Fruit fly (Drosophila melanogaster) whole organism, embryonic: ENCODE measurements around the gene Bub1.
A peak's percentile ranks its signal among the peaks of the same experiment; 100 is the strongest.

ENCODE experiments used
- ATbp ChIP-seq: fragments of 200-800 bp; sonication (Bioruptor generic); optimal IDR thresholded peaks from 2 replicates; lab custom pipeline; 2017; ENCODE audit warnings: missing biosample characterization, mild to moderate bottlenecking, missing genetic modification characterization, missing genetic modification reagents
- Ada2b ChIP-seq: fragments of 200-800 bp; sonication (Bioruptor generic); IDR thresholded peaks from 2 replicates; pipeline ENCODE4 v1.3.6; 2022; ENCODE audit warnings: missing biosample characterization, missing genetic modification characterization
- BtbVII ChIP-seq: fragments of 200-800 bp; sonication (Bioruptor generic); optimal IDR thresholded peaks from 3 replicates; lab custom pipeline; 2017; ENCODE audit warnings: missing biosample characterization, mild to moderate bottlenecking, missing genetic modification characterization
- CG11456 ChIP-seq: fragments of 200-800 bp; sonication (Bioruptor generic); IDR thresholded peaks from 3 replicates; pipeline ENCODE4 v1.3.6; 2022; ENCODE audit warnings: missing biosample characterization, missing genetic modification characterization
- CG11504 ChIP-seq: fragments of 200-800 bp; sonication (Bioruptor generic); optimal IDR thresholded peaks from 3 replicates; lab custom pipeline; 2019; ENCODE audit warnings: missing biosample characterization, mild to moderate bottlenecking, missing genetic modification characterization, moderate library complexity
- CG12104 ChIP-seq: fragments of 200-800 bp; sonication (Bioruptor generic); optimal IDR thresholded peaks from 3 replicates; lab custom pipeline; 2016; ENCODE audit warnings: missing biosample characterization, missing genetic modification characterization
- CG12942 ChIP-seq: fragments of 200-800 bp; sonication (Bioruptor generic); optimal IDR thresholded peaks from 3 replicates; lab custom pipeline; 2016; ENCODE audit warnings: missing biosample characterization, missing genetic modification characterization
- CG14441 ChIP-seq: fragments of 200-800 bp; sonication (Bioruptor generic); IDR thresholded peaks from 2 replicates; pipeline ENCODE4 v1.3.6; 2022; ENCODE audit warnings: missing biosample characterization, missing genetic modification characterization
- CG15601 ChIP-seq: fragments of 200-800 bp; sonication (Bioruptor generic); optimal IDR thresholded peaks from 3 replicates; lab custom pipeline; 2019; ENCODE audit warnings: missing biosample characterization, mild to moderate bottlenecking, missing genetic modification characterization, moderate library complexity
- CG1647 ChIP-seq: fragments of 200-800 bp; sonication (Bioruptor generic); optimal IDR thresholded peaks from 3 replicates; lab custom pipeline; 2016; ENCODE audit warnings: missing biosample characterization, missing genetic modification characterization
- CG31388 ChIP-seq: fragments of 200-800 bp; sonication (Bioruptor generic); optimal IDR thresholded peaks from 2 replicates; lab custom pipeline; 2016; ENCODE audit warnings: missing biosample characterization, missing genetic modification characterization
- CG32772 ChIP-seq: fragments of 200-800 bp; sonication (Bioruptor generic); IDR thresholded peaks from 2 replicates; pipeline ENCODE4 v1.3.6; 2022; ENCODE audit warnings: missing biosample characterization, missing genetic modification characterization
- CG34224 ChIP-seq: fragments of 200-800 bp; sonication (Bioruptor generic); IDR thresholded peaks from 3 replicates; pipeline ENCODE4 v1.3.6; 2022; ENCODE audit warnings: missing biosample characterization, missing genetic modification characterization; ENCODE audit not compliant: partially characterized antibody
- CG4730 ChIP-seq: fragments of 200-800 bp; sonication (Bioruptor generic); IDR thresholded peaks from 2 replicates; pipeline ENCODE4 v1.3.6; 2022; ENCODE audit warnings: missing biosample characterization, missing genetic modification characterization
- CG6175 ChIP-seq: fragments of 200-800 bp; sonication (Bioruptor generic); IDR thresholded peaks from 3 replicates; pipeline ENCODE4 v1.3.6; 2022; ENCODE audit warnings: missing biosample characterization, missing genetic modification characterization
- CG6254 ChIP-seq: fragments of 200-800 bp; sonication (Bioruptor generic); optimal IDR thresholded peaks from 3 replicates; lab custom pipeline; 2017; ENCODE audit warnings: mild to moderate bottlenecking, missing biosample characterization, missing genetic modification reagents, missing genetic modification characterization
- CG6689 ChIP-seq: fragments of 200-800 bp; sonication (Bioruptor generic); IDR thresholded peaks from 2 replicates; pipeline ENCODE4 v1.3.6; 2022; ENCODE audit warnings: missing biosample characterization, missing genetic modification characterization
- CG7928 ChIP-seq: fragments of 200-800 bp; sonication (Bioruptor generic); optimal IDR thresholded peaks from 2 replicates; lab custom pipeline; 2017; ENCODE audit warnings: missing biosample characterization, mild to moderate bottlenecking, missing genetic modification characterization
- CG8281 ChIP-seq: fragments of 200-800 bp; sonication (Bioruptor generic); optimal IDR thresholded peaks from 2 replicates; lab custom pipeline; 2018; ENCODE audit warnings: missing biosample characterization, mild to moderate bottlenecking, missing genetic modification characterization, moderate library complexity
- D ChIP-seq, 2 experiments: fragments of 200-800 bp in 1 of 2; fragments of >200 bp in 1 of 2; sonication (Bioruptor generic) in 1 of 2; optimal IDR thresholded peaks; 2 replicates in 1 of 2; 3 replicates in 1 of 2; lab custom pipeline; 2017; ENCODE audit warnings: mild to moderate bottlenecking in 1 of 2, missing biosample characterization in 1 of 2, missing genetic modification characterization in 1 of 2, missing genetic modification reagents in 1 of 2
- D19A ChIP-seq: fragments of 200-800 bp; optimal IDR thresholded peaks from 3 replicates; lab custom pipeline; 2019; ENCODE audit warnings: missing biosample characterization, mild to moderate bottlenecking, missing genetic modification characterization, moderate library complexity
- Dbx ChIP-seq: fragments of 200-800 bp; sonication (Bioruptor generic); IDR thresholded peaks from 3 replicates; pipeline ENCODE4 v1.3.6; 2022; ENCODE audit warnings: missing biosample characterization, missing genetic modification characterization
- Dip2 ChIP-seq: fragments of 200-800 bp; sonication (Bioruptor generic); IDR thresholded peaks from 2 replicates; pipeline ENCODE4 v1.3.6; 2022; ENCODE audit warnings: missing biosample characterization, missing genetic modification characterization
- Drgx ChIP-seq: fragments of 200-800 bp; sonication (Bioruptor generic); IDR thresholded peaks from 2 replicates; pipeline ENCODE4 v1.3.6; 2022; ENCODE audit warnings: missing biosample characterization, missing genetic modification characterization
- Ets65A ChIP-seq: fragments of 200-800 bp; sonication (Bioruptor generic); peaks from one replicate; lab custom pipeline; 2016; ENCODE audit warnings: missing biosample characterization, missing genetic modification characterization
- H15 ChIP-seq: fragments of 200-800 bp; sonication (Bioruptor generic); IDR thresholded peaks from 3 replicates; pipeline ENCODE4 v1.3.6; 2022; ENCODE audit warnings: missing biosample characterization, missing genetic modification characterization
- HLH3B ChIP-seq: fragments of 200-800 bp; sonication (Bioruptor generic); IDR thresholded peaks from 2 replicates; pipeline ENCODE4 v1.3.6; 2022; ENCODE audit warnings: missing biosample characterization, missing genetic modification characterization
- MBD-R2 ChIP-seq: fragments of 200-800 bp; sonication (Bioruptor generic); IDR thresholded peaks from 2 replicates; pipeline ENCODE4 v1.3.6; 2022; ENCODE audit warnings: missing biosample characterization, missing genetic modification characterization
- Mrtf ChIP-seq: fragments of 200-800 bp; sonication (Bioruptor generic); IDR thresholded peaks from 3 replicates; pipeline ENCODE4 v1.3.6; 2022; ENCODE audit warnings: missing biosample characterization, missing genetic modification characterization
- ash1 ChIP-seq: fragments of 200-800 bp; sonication (Bioruptor generic); optimal IDR thresholded peaks from 2 replicates; lab custom pipeline; 2018; ENCODE audit warnings: missing biosample characterization, mild to moderate bottlenecking, missing genetic modification characterization
- crp ChIP-seq, 2 experiments: fragments of 200-800 bp; sonication (Bioruptor generic); optimal IDR thresholded peaks; 2 replicates in 1 of 2; 3 replicates in 1 of 2; lab custom pipeline; 2017; ENCODE audit warnings: missing biosample characterization in 2 of 2, missing genetic modification characterization in 2 of 2, mild to moderate bottlenecking in 1 of 2, moderate library complexity in 1 of 2
- fd102C ChIP-seq: fragments of 200-800 bp; sonication (Bioruptor generic); optimal IDR thresholded peaks from 2 replicates; lab custom pipeline; 2018; ENCODE audit warnings: missing biosample characterization, mild to moderate bottlenecking, missing genetic modification characterization, moderate library complexity
- her ChIP-seq: fragments of 200-800 bp; sonication (Bioruptor generic); optimal IDR thresholded peaks from 2 replicates; lab custom pipeline; 2016; ENCODE audit warnings: missing biosample characterization, missing genetic modification characterization
- kah ChIP-seq: fragments of 200-800 bp; sonication (Bioruptor generic); optimal IDR thresholded peaks from 2 replicates; lab custom pipeline; 2018; ENCODE audit warnings: missing biosample characterization, mild to moderate bottlenecking, missing genetic modification characterization
- lab ChIP-seq: fragments of 200-800 bp; sonication (Bioruptor generic); optimal IDR thresholded peaks from 3 replicates; lab custom pipeline; 2017; ENCODE audit warnings: missing biosample characterization, missing genetic modification characterization, mild to moderate bottlenecking, moderate library complexity, missing genetic modification reagents
- maf-S ChIP-seq: fragments of 200-800 bp; sonication (Bioruptor generic); optimal IDR thresholded peaks from 2 replicates; lab custom pipeline; 2016; ENCODE audit warnings: missing biosample characterization, missing genetic modification characterization
- org-1 ChIP-seq: fragments of 200-800 bp; sonication (Bioruptor generic); optimal IDR thresholded peaks from 2 replicates; lab custom pipeline; 2017; ENCODE audit warnings: missing biosample characterization, missing genetic modification characterization
- otp ChIP-seq: fragments of 200-800 bp; sonication (Bioruptor generic); IDR thresholded peaks from 3 replicates; pipeline ENCODE4, ENCODE4 v1.3.6; 2022; ENCODE audit warnings: missing biosample characterization, missing genetic modification characterization
- pan ChIP-seq, 4 experiments: fragments of >200 bp in 3 of 4; fragments of 200-800 bp in 1 of 4; sonication (Bioruptor generic) in 1 of 4; optimal IDR thresholded peaks in 3 of 4; IDR thresholded peaks in 1 of 4; 2 replicates each; pipeline versions ENCODE4 v1.3.6 to Lab custom; 2017 to 2022; ENCODE audit warnings: missing biosample characterization in 2 of 4, missing genetic modification characterization in 2 of 4, mixed read lengths in 1 of 4
- pzg ChIP-seq: fragments of 200-800 bp; sonication (Bioruptor generic); optimal IDR thresholded peaks from 3 replicates; lab custom pipeline; 2018; ENCODE audit warnings: missing biosample characterization, mild to moderate bottlenecking, missing genetic modification characterization, moderate library complexity
- sob ChIP-seq: fragments of 200-800 bp; sonication (Bioruptor generic); IDR thresholded peaks from 2 replicates; pipeline ENCODE4 v1.3.6; 2022; ENCODE audit warnings: missing biosample characterization, missing genetic modification characterization
- sr ChIP-seq: fragments of 200-800 bp; sonication (Bioruptor generic); IDR thresholded peaks from 3 replicates; pipeline ENCODE4 v1.3.6; 2022; ENCODE audit warnings: missing biosample characterization, missing genetic modification characterization
- sug ChIP-seq: fragments of 200-800 bp; optimal IDR thresholded peaks from 2 replicates; lab custom pipeline; 2019; ENCODE audit warnings: missing biosample characterization, mild to moderate bottlenecking, missing genetic modification characterization, moderate library complexity
- tup ChIP-seq: fragments of 200-800 bp; sonication (Bioruptor generic); optimal IDR thresholded peaks from 2 replicates; lab custom pipeline; 2016; ENCODE audit warnings: missing biosample characterization, mild to moderate bottlenecking, missing genetic modification characterization, moderate library complexity
- vvl ChIP-seq: fragments of 200-800 bp; sonication (Bioruptor generic); IDR thresholded peaks from 2 replicates; pipeline ENCODE4 v1.3.6; 2022; ENCODE audit warnings: missing biosample characterization, missing genetic modification characterization
- z ChIP-seq: fragments of 200-800 bp; sonication (Bioruptor generic); IDR thresholded peaks from 3 replicates; pipeline ENCODE4 v1.3.6; 2022; ENCODE audit warnings: missing biosample characterization, missing genetic modification characterization
- zf30C ChIP-seq: fragments of 200-800 bp; sonication (Bioruptor generic); optimal IDR thresholded peaks from 3 replicates; lab custom pipeline; 2018; ENCODE audit warnings: missing biosample characterization, mild to moderate bottlenecking, missing genetic modification characterization

Gene Bub1

dm6 chr2L:5324958-5325850, 46.5 kb downstream of the Bub1 start (continued):
- peak; percentile 41; the same call in 1 of the 2 replicates for TF ChIP-seq Ada2b (GFP tag; lab: Robert Waterston, UW)
- TF ChIP-seq CG6175 (GFP tag; lab: Robert Waterston, UW), result peak; percentile 44; the same call in 1 of the 3 replicates
- TF ChIP-seq HLH3B (GFP tag; lab: Robert Waterston, UW), result peak; percentile 53; the same call in 1 of the 2 replicates
- no peak for TF ChIP-seq BtbVII (GFP tag; lab: Kevin White, UChicago)
- peak; percentile 81 for TF ChIP-seq CG14441 (GFP tag; lab: Robert Waterston, UW)
- no peak for TF ChIP-seq CG8281 (tag; lab: Kevin White, UChicago)
- TF ChIP-seq vvl (GFP tag; lab: Robert Waterston, UW), result peak; percentile 78
- peak in 1 of 2 experiments; percentile 39 for TF ChIP-seq crp (GFP tag; optimal IDR thresholded peaks at IDR 0.05; lab: Kevin White, UChicago)
- TF ChIP-seq sob (GFP tag; lab: Robert Waterston, UW), result peak; percentile 69
- peak; percentile 34 for TF ChIP-seq pzg (GFP tag; lab: Kevin White, UChicago)
- TF ChIP-seq maf-S (GFP tag; lab: Kevin White, UChicago), result peak; percentile 2
- TF ChIP-seq CG12942 (GFP tag; lab: Kevin White, UChicago), result peak; percentile 8
- peak; percentile 22 for TF ChIP-seq CG11504 (tag; lab: Kevin White, UChicago)
- peak; percentile 65; the same call in 1 of the 3 replicates for TF ChIP-seq otp (GFP tag; lab: Robert Waterston, UW)
- no peak for TF ChIP-seq ash1 (GFP tag; lab: Kevin White, UChicago)
- TF ChIP-seq kah (GFP tag; lab: Kevin White, UChicago), result peak; percentile 20
- peak; percentile 77 for TF ChIP-seq sug (tag; lab: Kevin White, UChicago)
- no peak for TF ChIP-seq fd102C (GFP tag; lab: Kevin White, UChicago)
- peak; percentile 35 for TF ChIP-seq Ets65A (GFP tag; lab: Kevin White, UChicago)
- peak; percentile 57 for TF ChIP-seq CG6689
- no peak for TF ChIP-seq CG12104 (GFP tag; lab: Kevin White, UChicago)
- TF ChIP-seq CG11456 (GFP tag; lab: Robert Waterston, UW), result peak; percentile 78; the same call in 2 of the 3 replicates
- TF ChIP-seq MBD-R2 (GFP tag; lab: Robert Waterston, UW), result peak; percentile 49
- TF ChIP-seq her (GFP tag; lab: Kevin White, UChicago), result peak; percentile 29
- TF ChIP-seq pan (optimal IDR thresholded peaks at IDR 0.05; lab: Kevin White, UChicago), result no peak
- peak in 1 of 2 experiments; percentile 72 for TF ChIP-seq pan (GFP tag; optimal IDR thresholded peaks at IDR 0.05 in 1 of 2, IDR thresholded peaks at IDR 0.05 in 1 of 2)
- peak; percentile 75; the same call in 2 of the 3 replicates for TF ChIP-seq H15 (GFP tag; lab: Robert Waterston, UW)
- no peak for TF ChIP-seq Dip2 (GFP tag; lab: Robert Waterston, UW)
- TF ChIP-seq D19A (tag; lab: Kevin White, UChicago), result no peak
- peak; percentile 89 for TF ChIP-seq Drgx
- no peak for TF ChIP-seq D (optimal IDR thresholded peaks at IDR 0.05; lab: Kevin White, UChicago)
- peak; percentile 8 for TF ChIP-seq D (GFP tag; optimal IDR thresholded peaks at IDR 0.05; lab: Kevin White, UChicago)
- peak; percentile 65; the same call in 2 of the 3 replicates for TF ChIP-seq CG34224 (GFP tag; lab: Robert Waterston, UW)
- peak; percentile 42 for TF ChIP-seq CG4730 (GFP tag; lab: Robert Waterston, UW)
- TF ChIP-seq CG6254, result peak; percentile 24
- peak; percentile 64 for TF ChIP-seq CG32772 (GFP tag; lab: Robert Waterston, UW)
- no peak for TF ChIP-seq ATbp
- no peak for TF ChIP-seq lab (GFP tag; lab: Kevin White, UChicago)
- TF ChIP-seq CG15601 (tag; lab: Kevin White, UChicago), result no peak
- no peak for TF ChIP-seq CG31388 (GFP tag; lab: Kevin White, UChicago)
- TF ChIP-seq Mrtf (GFP tag; lab: Robert Waterston, UW), result peak; percentile 61; the same call in 2 of the 3 replicates
- no peak for TF ChIP-seq tup (GFP tag; lab: Kevin White, UChicago)
- TF ChIP-seq Dbx (GFP tag; lab: Robert Waterston, UW), result peak; percentile 77; the same call in 2 of the 3 replicates
- no peak for TF ChIP-seq z (GFP tag; lab: Robert Waterston, UW)
- no peak for TF ChIP-seq CG1647 (GFP tag; lab: Kevin White, UChicago)
- peak; percentile 44 for TF ChIP-seq org-1 (GFP tag; lab: Kevin White, UChicago)
- peak; percentile 74; the same call in 2 of the 3 replicates for TF ChIP-seq sr (GFP tag; lab: Robert Waterston, UW)
- peak; percentile 94 for TF ChIP-seq CG7928
- no peak for TF ChIP-seq zf30C (GFP tag; lab: Kevin White, UChicago)
